Worm (Caenorhabditis elegans) whole organism, L1 larva: ENCODE measurements around the gene enu-3.1.

Experiments
- C34B4.2 ChIP-seq: sonication (generic microtip); optimal IDR thresholded peaks from 2 replicates; lab custom pipeline; 2017; ENCODE audit warnings: mild to moderate bottlenecking, missing genetic modification characterization, missing compliant biosample characterization
- F16B12.6 ChIP-seq: fragments of 150-350 bp; optimal IDR thresholded peaks from 2 replicates; lab custom pipeline; 2014; ENCODE audit warnings: missing biosample characterization, missing genetic modification characterization
- Y116A8C.19 ChIP-seq: sonication (generic microtip); optimal IDR thresholded peaks from 2 replicates; lab custom pipeline; 2016; ENCODE audit warnings: missing compliant biosample characterization, missing genetic modification characterization, borderline replicate concordance
- aha-1 ChIP-seq: fragments of 150-350 bp; optimal IDR thresholded peaks from 2 replicates; lab custom pipeline; 2014; ENCODE audit warnings: missing biosample characterization, missing genetic modification characterization
- alr-1 ChIP-seq: fragments of 200-800 bp; sonication (Bioruptor generic); optimal IDR thresholded peaks from 2 replicates; lab custom pipeline; 2018; ENCODE audit warnings: borderline replicate concordance, mild to moderate bottlenecking, missing genetic modification characterization, missing compliant biosample characterization
- aly-2 ChIP-seq: fragments of 150-350 bp; optimal IDR thresholded peaks from 2 replicates; lab custom pipeline; 2014; ENCODE audit warnings: missing biosample characterization, missing genetic modification characterization
- blmp-1 ChIP-seq: fragments of 150-350 bp; optimal IDR thresholded peaks from 2 replicates; lab custom pipeline; 2014; ENCODE audit warnings: missing biosample characterization, missing genetic modification characterization
- ceh-63 ChIP-seq: fragments of 200-800 bp; sonication (Bioruptor generic); optimal IDR thresholded peaks from 2 replicates; lab custom pipeline; 2018; ENCODE audit warnings: mild to moderate bottlenecking, missing genetic modification characterization, missing compliant biosample characterization
- ceh-82 ChIP-seq, 3 experiments: fragments of 150-350 bp in 1 of 3; sonication (generic microtip) in 2 of 3; optimal IDR thresholded peaks; 2 replicates each; lab custom pipeline; 2014 to 2017; ENCODE audit warnings: missing biosample characterization in 3 of 3, missing genetic modification characterization in 3 of 3
- ceh-90 ChIP-seq: sonication (generic microtip); optimal IDR thresholded peaks from 2 replicates; lab custom pipeline; 2016; ENCODE audit warnings: missing genetic modification characterization, missing compliant biosample characterization
- ces-1 ChIP-seq: fragments of 150-350 bp; optimal IDR thresholded peaks from 2 replicates; lab custom pipeline; 2014; ENCODE audit warnings: missing biosample characterization, missing genetic modification reagents, missing genetic modification characterization
- dpl-1 ChIP-seq, 3 experiments: fragments of 150-350 bp in 2 of 3; sonication (generic microtip) in 1 of 3; optimal IDR thresholded peaks; 2 replicates each; lab custom pipeline; 2014 to 2017; ENCODE audit warnings: missing biosample characterization in 3 of 3, missing genetic modification characterization in 3 of 3, missing genetic modification reagents in 3 of 3
- dsc-1 ChIP-seq: sonication (generic microtip); optimal IDR thresholded peaks from 2 replicates; lab custom pipeline; 2016; ENCODE audit warnings: mild to moderate bottlenecking, missing genetic modification characterization, missing compliant biosample characterization
- efl-1 ChIP-seq, 4 experiments: fragments of 150-350 bp; optimal IDR thresholded peaks in 3 of 4; peaks in 1 of 4; 1 replicate in 1 of 4; 2 replicates in 3 of 4; lab custom pipeline; 2014; ENCODE audit warnings: missing biosample characterization in 2 of 4, missing genetic modification characterization in 2 of 4, missing genetic modification reagents in 2 of 4
- efl-3 ChIP-seq: fragments of 200-800 bp; sonication (Bioruptor generic); optimal IDR thresholded peaks from 2 replicates; lab custom pipeline; 2018; ENCODE audit warnings: mild to moderate bottlenecking, missing genetic modification characterization, missing compliant biosample characterization
- egl-13 ChIP-seq: sonication (generic microtip); optimal IDR thresholded peaks from 2 replicates; lab custom pipeline; 2016; ENCODE audit warnings: missing genotype, missing genetic modification reagents, missing genetic modification characterization, missing compliant biosample characterization
- egl-27 ChIP-seq, 2 experiments: fragments of 150-350 bp in 1 of 2; sonication (generic microtip); optimal IDR thresholded peaks; 3 replicates each; lab custom pipeline; 2017 to 2018; ENCODE audit warnings: missing biosample characterization in 2 of 2, missing genetic modification characterization in 2 of 2, missing genetic modification reagents in 2 of 2
- ets-5 ChIP-seq: fragments of 200-800 bp; sonication (Bioruptor generic); IDR thresholded peaks from 2 replicates; pipeline ENCODE4 v1.3.6; 2022; ENCODE audit warnings: missing genetic modification characterization, missing compliant biosample characterization
- fkh-10 ChIP-seq: sonication (generic microtip); optimal IDR thresholded peaks from 2 replicates; lab custom pipeline; 2017; ENCODE audit warnings: missing biosample characterization, missing genetic modification reagents, missing genetic modification characterization
- fkh-4 ChIP-seq: sonication (generic microtip); optimal IDR thresholded peaks from 2 replicates; lab custom pipeline; 2016; ENCODE audit warnings: missing compliant biosample characterization, missing genetic modification characterization, borderline replicate concordance
- fkh-8 ChIP-seq: sonication (generic microtip); optimal IDR thresholded peaks from 2 replicates; lab custom pipeline; 2016; ENCODE audit warnings: mild to moderate bottlenecking, missing genetic modification characterization, missing compliant biosample characterization
- grh-1 ChIP-seq: fragments of 200-800 bp; sonication (Bioruptor generic); IDR thresholded peaks from 2 replicates; pipeline ENCODE4 v1.3.6; 2022; ENCODE audit warnings: missing genetic modification reagents, missing genetic modification characterization, missing compliant biosample characterization
- jun-1 ChIP-seq: fragments of 150-350 bp; optimal IDR thresholded peaks from 2 replicates; lab custom pipeline; 2014; ENCODE audit warnings: missing biosample characterization, missing genetic modification reagents, missing genetic modification characterization
- lin-35 ChIP-seq, 2 experiments: fragments of 150-350 bp; optimal IDR thresholded peaks; 2 replicates each; lab custom pipeline; 2014; ENCODE audit warnings: missing biosample characterization in 2 of 2, missing genetic modification characterization in 2 of 2, missing genetic modification reagents in 2 of 2
- lin-39 ChIP-seq: fragments of 150-350 bp; optimal IDR thresholded peaks from 2 replicates; lab custom pipeline; 2014; ENCODE audit warnings: missing biosample characterization, missing genetic modification reagents, missing genetic modification characterization
- lir-3 ChIP-seq: sonication (generic microtip); optimal IDR thresholded peaks from 2 replicates; lab custom pipeline; 2016; ENCODE audit warnings: mild to moderate bottlenecking, missing genetic modification characterization, moderate library complexity, missing compliant biosample characterization; ENCODE audit not compliant: poor library complexity
- lsy-2 ChIP-seq, 2 experiments: fragments of 150-350 bp; optimal IDR thresholded peaks; 2 replicates each; lab custom pipeline; 2014; ENCODE audit warnings: missing biosample characterization in 2 of 2, missing genetic modification characterization in 2 of 2
- mdl-1 ChIP-seq, 2 experiments: fragments of 150-350 bp; optimal IDR thresholded peaks; 2 replicates each; lab custom pipeline; 2014 to 2017; ENCODE audit warnings: missing biosample characterization in 2 of 2, missing genetic modification characterization in 2 of 2, inconsistent platforms in 1 of 2
- mef-2 ChIP-seq: fragments of 150-350 bp; optimal IDR thresholded peaks from 2 replicates; lab custom pipeline; 2014; ENCODE audit warnings: missing biosample characterization, missing genetic modification characterization
- mep-1 ChIP-seq: fragments of 150-350 bp; optimal IDR thresholded peaks from 2 replicates; lab custom pipeline; 2014; ENCODE audit warnings: missing biosample characterization, missing genetic modification characterization
- nhr-11 ChIP-seq: fragments of 150-350 bp; optimal IDR thresholded peaks from 2 replicates; lab custom pipeline; 2014; ENCODE audit warnings: missing biosample characterization, missing genetic modification characterization
- nhr-12 ChIP-seq: sonication (generic microtip); optimal IDR thresholded peaks from 2 replicates; lab custom pipeline; 2017; ENCODE audit warnings: missing biosample characterization, missing genetic modification characterization
- nhr-237 ChIP-seq: fragments of 150-350 bp; optimal IDR thresholded peaks from 2 replicates; lab custom pipeline; 2014; ENCODE audit warnings: missing biosample characterization, missing genetic modification characterization
- nhr-28 ChIP-seq: fragments of 150-350 bp; optimal IDR thresholded peaks from 2 replicates; lab custom pipeline; 2014; ENCODE audit warnings: missing biosample characterization, missing genetic modification characterization
- nhr-71 ChIP-seq: sonication (generic microtip); optimal IDR thresholded peaks from 2 replicates; lab custom pipeline; 2016; ENCODE audit warnings: mild to moderate bottlenecking, missing genetic modification characterization, moderate library complexity, missing compliant biosample characterization
- nhr-77 ChIP-seq: fragments of 150-350 bp; optimal IDR thresholded peaks from 2 replicates; lab custom pipeline; 2014; ENCODE audit warnings: missing biosample characterization, missing genetic modification characterization
- nhr-84 ChIP-seq: sonication (generic microtip); optimal IDR thresholded peaks from 2 replicates; lab custom pipeline; 2017; ENCODE audit warnings: missing biosample characterization, missing genetic modification characterization
- nhr-90 ChIP-seq: sonication (generic microtip); optimal IDR thresholded peaks from 2 replicates; lab custom pipeline; 2016; ENCODE audit warnings: mild to moderate bottlenecking, missing genetic modification characterization, missing compliant biosample characterization; ENCODE audit not compliant: poor library complexity
- pax-3 ChIP-seq: fragments of 200-800 bp; sonication (Bioruptor generic); optimal IDR thresholded peaks from 2 replicates; lab custom pipeline; 2018; ENCODE audit warnings: mild to moderate bottlenecking, missing genetic modification characterization, moderate library complexity, missing compliant biosample characterization
- pqm-1 ChIP-seq: sonication (generic microtip); optimal IDR thresholded peaks from 3 replicates; lab custom pipeline; 2017; ENCODE audit warnings: missing biosample characterization, missing genetic modification characterization
- skn-1 ChIP-seq: fragments of 150-350 bp; optimal IDR thresholded peaks from 2 replicates; lab custom pipeline; 2014; ENCODE audit warnings: missing biosample characterization, missing genetic modification characterization
- snpc-4 ChIP-seq: fragments of 150-350 bp; optimal IDR thresholded peaks from 2 replicates; lab custom pipeline; 2014; ENCODE audit warnings: missing biosample characterization, missing genetic modification characterization
- sox-4 ChIP-seq: sonication (generic microtip); optimal IDR thresholded peaks from 2 replicates; lab custom pipeline; 2016; ENCODE audit warnings: missing genetic modification characterization, missing compliant biosample characterization
- sup-37 ChIP-seq: fragments of 200-800 bp; sonication (Bioruptor generic); optimal IDR thresholded peaks from 2 replicates; lab custom pipeline; 2018; ENCODE audit warnings: mild to moderate bottlenecking, missing genetic modification characterization, missing compliant biosample characterization
- unc-130 ChIP-seq: fragments of 150-350 bp; optimal IDR thresholded peaks from 2 replicates; lab custom pipeline; 2017; ENCODE audit warnings: missing biosample characterization, missing genetic modification characterization, inconsistent platforms
- xbp-1 ChIP-seq: sonication (generic microtip); optimal IDR thresholded peaks from 2 replicates; lab custom pipeline; 2016; ENCODE audit warnings: missing genetic modification characterization, missing compliant biosample characterization
- zag-1 ChIP-seq: fragments of 150-350 bp; optimal IDR thresholded peaks from 2 replicates; lab custom pipeline; 2014; ENCODE audit warnings: missing biosample characterization, missing genetic modification characterization
- ztf-11 ChIP-seq, 2 experiments: sonication (generic microtip); optimal IDR thresholded peaks; 2 replicates each; lab custom pipeline; 2016 to 2017; ENCODE audit warnings: missing genetic modification characterization in 2 of 2, missing biosample characterization in 1 of 2, missing compliant biosample characterization in 1 of 2

Gene enu-3.1

ce11 chrIII:10460427-10461163 lies 24.5 kb downstream of the enu-3.1 start, which contains the start of gene ecps-1 (continued):
- TF ChIP-seq nhr-28 (tag; lab: Kevin White, UChicago) (no peak), lin-35 (GFP tag; optimal IDR thresholded peaks at IDR 0.05; lab: Kevin White, UChicago) (peak; percentile 81 to 90), skn-1 (tag; lab: Kevin White, UChicago) (peak; percentile 98), nhr-90 (tag; lab: Kevin White, UChicago) (peak; percentile 96), nhr-237 (tag; lab: Kevin White, UChicago) (peak; percentile 68), xbp-1 (tag; lab: Kevin White, UChicago) (peak; percentile 92), nhr-77 (tag; lab: Kevin White, UChicago) (peak; percentile 79), lir-3 (peak; percentile 95), snpc-4 (tag; lab: Kevin White, UChicago) (peak; percentile 50), mdl-1 (tag; optimal IDR thresholded peaks at IDR 0.05; lab: Kevin White, UChicago) (peak in 1 of 2 experiments; percentile 47), nhr-11 (peak; percentile 66), fkh-10 (GFP tag; lab: Kevin White, UChicago) (peak; percentile 78), blmp-1 (tag; lab: Kevin White, UChicago) (no peak), F16B12.6 (tag; lab: Kevin White, UChicago) (peak; percentile 69), ces-1 (no peak), aly-2 (peak; percentile 89), jun-1 (tag; lab: Kevin White, UChicago) (peak; percentile 81), nhr-84 (tag; lab: Kevin White, UChicago) (no peak), C34B4.2 (tag; lab: Kevin White, UChicago) (no peak), pqm-1 (tag; lab: Kevin White, UChicago) (peak; percentile 72), fkh-4 (tag; lab: Kevin White, UChicago) (peak; percentile 76), grh-1 (peak; percentile 61; the same call in 1 of the 2 replicates), dpl-1 (GFP tag; optimal IDR thresholded peaks at IDR 0.05; lab: Kevin White, UChicago) (peak; percentile 72 to 84 (median 83)), alr-1 (tag; lab: Kevin White, UChicago) (no peak), egl-13 (peak; percentile 81), lin-39 (tag; lab: Kevin White, UChicago) (peak; percentile 83), mef-2 (no peak), pax-3 (peak; percentile 93), sup-37 (GFP tag; lab: Kevin White, UChicago) (peak; percentile 50), unc-130 (tag; lab: Kevin White, UChicago) (peak; percentile 0), dsc-1 (tag; lab: Kevin White, UChicago) (peak; percentile 80), efl-3 (GFP tag; lab: Kevin White, UChicago) (no peak), fkh-8 (tag; lab: Kevin White, UChicago) (peak; percentile 95)

- peak; percentile 9 for TF ChIP-seq aha-1
- TF ChIP-seq mdl-1 (tag; optimal IDR thresholded peaks at IDR 0.05; lab: Kevin White, UChicago) = peak in 1 of 2 experiments; percentile 41
- peak; percentile 48 to 77 for TF ChIP-seq lsy-2 (tag; optimal IDR thresholded peaks at IDR 0.05; lab: Kevin White, UChicago)
- no peak for TF ChIP-seq sup-37 (GFP tag; lab: Kevin White, UChicago)
- peak; percentile 60 for TF ChIP-seq egl-13
- no peak for TF ChIP-seq nhr-12
- no peak for TF ChIP-seq egl-27 (tag; optimal IDR thresholded peaks at IDR 0.05; lab: Kevin White, UChicago)
- peak; percentile 62 for TF ChIP-seq mep-1 (tag; lab: Kevin White, UChicago)
- TF ChIP-seq Y116A8C.19 (tag; lab: Kevin White, UChicago) = no peak
- peak; percentile 19 for TF ChIP-seq lin-39 (tag; lab: Kevin White, UChicago)
- peak; percentile 75 for TF ChIP-seq nhr-71 (tag; lab: Kevin White, UChicago)
- no peak for TF ChIP-seq zag-1
- TF ChIP-seq ceh-90 (tag; lab: Kevin White, UChicago) = no peak
- TF ChIP-seq nhr-84 (tag; lab: Kevin White, UChicago) = no peak
- no peak for TF ChIP-seq ets-5 (GFP tag; lab: Robert Waterston, UW)
- peak; percentile 69 for TF ChIP-seq snpc-4 (tag; lab: Kevin White, UChicago)
- TF ChIP-seq nhr-11 = no peak
- TF ChIP-seq fkh-10 (GFP tag; lab: Kevin White, UChicago) = peak; percentile 76
- TF ChIP-seq alr-1 (tag; lab: Kevin White, UChicago) = no peak
- no peak for TF ChIP-seq ceh-63 (GFP tag; lab: Kevin White, UChicago)
- peak in 1 of 2 experiments; percentile 73 for TF ChIP-seq ztf-11 (tag; optimal IDR thresholded peaks at IDR 0.05; lab: Kevin White, UChicago)
- no peak for TF ChIP-seq nhr-28 (tag; lab: Kevin White, UChicago)
- peak; percentile 71 for TF ChIP-seq xbp-1 (tag; lab: Kevin White, UChicago)
- no peak for TF ChIP-seq sox-4
- TF ChIP-seq efl-1 (optimal IDR thresholded peaks at IDR 0.05; lab: Kevin White, UChicago) = peak; percentile 75 to 76
- peak; percentile 61 to 97 for TF ChIP-seq efl-1 (GFP tag; optimal IDR thresholded peaks at IDR 0.05 in 1 of 2; lab: Kevin White, UChicago)
- peak; percentile 68 to 78 (median 73) for TF ChIP-seq ceh-82 (tag; optimal IDR thresholded peaks at IDR 0.05; lab: Kevin White, UChicago)
Observed at ce11 chrIII:10461164-10461546, 25.1 kb downstream of the enu-3.1 start, which contains the start of gene atx-2. atx-2 (plus strand) TSS chrIII:10461389.
